Worm (Caenorhabditis elegans): Measurements from ENCODE around the gene nhr-34.

nhr-34 gene

DNA sequence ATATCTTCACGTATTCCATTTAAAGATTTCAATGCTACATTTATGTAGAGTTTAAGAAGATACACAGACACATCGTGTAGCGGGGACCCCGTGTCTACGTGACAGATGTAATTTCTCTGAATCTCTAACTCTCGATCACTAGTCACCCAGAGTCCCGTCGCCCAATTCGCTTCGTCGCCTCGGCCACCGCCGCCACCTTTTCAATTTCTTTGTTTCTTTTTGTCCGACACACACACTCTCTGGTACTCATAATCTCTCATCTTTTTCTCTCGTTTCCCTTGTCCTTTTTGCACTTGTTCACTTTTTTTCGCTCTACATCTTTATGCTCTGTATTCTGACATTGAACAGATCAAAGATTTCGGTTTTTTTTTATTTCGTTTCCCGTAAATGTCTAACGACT is 42.9 kb upstream of the nhr-34 start:
- TF ChIP-seq F33H1.4 (GFP tag; IDR thresholded peaks at IDR 0.05) = no peak
- TF ChIP-seq lin-40 (tag; optimal IDR thresholded peaks at IDR 0.05) = peak; percentile 76
- peak; percentile 70; the same call in 1 of the 2 replicates for TF ChIP-seq hmg-1.2 (GFP tag; IDR thresholded peaks at IDR 0.05)
- no peak for TF ChIP-seq snpc-1.3 (tag; optimal IDR thresholded peaks at IDR 0.05; ENCODE audit: insufficient read depth)
- TF ChIP-seq chd-7 (tag; optimal IDR thresholded peaks at IDR 0.05) = peak; percentile 5
- no peak for TF ChIP-seq F22D6.2 (tag; optimal IDR thresholded peaks at IDR 0.05)
- TF ChIP-seq madf-10 (tag; optimal IDR thresholded peaks at IDR 0.05) = peak; percentile 97
- TF ChIP-seq ama-1 (optimal IDR thresholded peaks at IDR 0.05) = no peak
- no peak for TF ChIP-seq ama-1 (GFP tag; optimal IDR thresholded peaks at IDR 0.05)
- TF ChIP-seq mcd-1 (GFP tag; IDR thresholded peaks at IDR 0.05) = peak; percentile 43; the same call in 1 of the 2 replicates
- TF ChIP-seq nhr-80 (tag; optimal IDR thresholded peaks at IDR 0.05) = peak; percentile 94
- no peak for TF ChIP-seq snpc-4 (GFP tag; optimal IDR thresholded peaks at IDR 0.05)
- TF ChIP-seq snpc-4 (tag; optimal IDR thresholded peaks at IDR 0.05) = peak in 3 of 4 experiments; percentile 19 to 23 (median 21)
- TF ChIP-seq nhr-27 (tag; optimal IDR thresholded peaks at IDR 0.05) = no peak
- TF ChIP-seq K12H6.12 (tag; optimal IDR thresholded peaks at IDR 0.05) = peak; percentile 67
- no peak for TF ChIP-seq pha-4 (tag; optimal IDR thresholded peaks at IDR 0.05)
- no peak for TF ChIP-seq lin-54 (GFP tag; optimal IDR thresholded peaks at IDR 0.05)
- no peak for TF ChIP-seq nhr-179 (tag; optimal IDR thresholded peaks at IDR 0.05)
- TF ChIP-seq atf-7 (tag; optimal IDR thresholded peaks at IDR 0.05) = peak; percentile 18
- TF ChIP-seq tbp1 (GFP tag; optimal IDR thresholded peaks at IDR 0.05) = peak; percentile 18
- no peak for TF ChIP-seq Y56A3A.18 (GFP tag; IDR thresholded peaks at IDR 0.05)
- no peak; the same call in 1 of the 2 replicates for TF ChIP-seq rcor-1 (GFP tag; IDR thresholded peaks at IDR 0.05)
- peak; percentile 74 for TF ChIP-seq attf-5 (GFP tag; optimal IDR thresholded peaks at IDR 0.05)
- TF ChIP-seq rec-8 (tag; optimal IDR thresholded peaks at IDR 0.05) = no peak
- 0 out of 2 replicates have a peak, but pooled peaks have one; percentile 22 for TF ChIP-seq Y53G8AR.9 (GFP tag; conservative IDR thresholded peaks at IDR 0.05)
- no peak for TF ChIP-seq athp-1 (tag; optimal IDR thresholded peaks at IDR 0.05)
- TF ChIP-seq hlh-26 (GFP tag; conservative IDR thresholded peaks at IDR 0.05) = no peak
- no peak for TF ChIP-seq F55B11.4 (tag; optimal IDR thresholded peaks at IDR 0.05; ENCODE audit: borderline replicate concordance, insufficient read depth)
- peak; percentile 35; the same call in 1 of the 2 replicates for TF ChIP-seq pbrm-1 (GFP tag; IDR thresholded peaks at IDR 0.05)
- TF ChIP-seq ztf-18 (tag; optimal IDR thresholded peaks at IDR 0.05) = peak; percentile 9
- TF ChIP-seq somi-1 (GFP tag; optimal IDR thresholded peaks at IDR 0.05) = peak; percentile 17
- TF ChIP-seq lin-35 (GFP tag; optimal IDR thresholded peaks at IDR 0.05) = peak in 1 of 3 experiments; percentile 49
- TF ChIP-seq nfyb-1 (GFP tag; IDR thresholded peaks at IDR 0.05) = 0 out of 2 replicates have a peak, but pooled peaks have one; percentile 36
- no peak for TF ChIP-seq dpl-1 (GFP tag; optimal IDR thresholded peaks at IDR 0.05)
- TF ChIP-seq K11D2.4 (GFP tag; IDR thresholded peaks at IDR 0.05) = peak; percentile 35; the same call in 1 of the 2 replicates
- TF ChIP-seq F49E8.2 (tag; optimal IDR thresholded peaks at IDR 0.05; ENCODE audit: insufficient read depth) = no peak
- TF ChIP-seq madf-8 (GFP tag; conservative IDR thresholded peaks at IDR 0.05) = no peak

DNA sequence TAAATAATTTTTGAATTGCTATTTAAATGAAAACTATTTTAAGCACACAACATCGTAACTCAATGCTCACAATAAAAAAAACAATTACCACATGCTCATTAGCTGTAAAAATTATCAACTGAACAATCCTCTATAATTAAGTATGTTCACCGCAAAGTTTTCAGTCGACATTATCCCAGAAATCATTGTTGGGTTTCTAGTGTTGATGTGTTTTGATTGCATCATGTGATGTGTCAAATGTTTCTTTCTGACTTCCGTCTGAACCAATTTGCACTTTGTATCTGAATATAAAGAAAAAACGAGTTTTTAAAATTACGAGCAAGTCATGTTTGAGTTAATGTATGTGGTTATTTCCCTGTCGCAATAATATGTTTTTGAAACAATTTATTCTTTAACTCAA is 42.4 kb upstream of the nhr-34 start:
- TF ChIP-seq nhr-80 (tag; optimal IDR thresholded peaks at IDR 0.05) (no peak), ceh-27 (GFP tag; optimal IDR thresholded peaks at IDR 0.05) (no peak), ztf-3 (GFP tag; optimal IDR thresholded peaks at IDR 0.05) (no peak), attf-3 (GFP tag; conservative IDR thresholded peaks at IDR 0.05) (no peak), B0336.3 (GFP tag; IDR thresholded peaks at IDR 0.05) (no peak), ztf-6 (GFP tag; IDR thresholded peaks at IDR 0.05) (no peak), lin-40 (tag; optimal IDR thresholded peaks at IDR 0.05) (no peak), Y53F4B.3 (GFP tag; IDR thresholded peaks at IDR 0.05) (no peak), hlh-26 (GFP tag; conservative IDR thresholded peaks at IDR 0.05) (no peak), Y95B8A.8 (GFP tag; IDR thresholded peaks at IDR 0.05) (no peak), dpff-1 (tag; optimal IDR thresholded peaks at IDR 0.05) (no peak), unc-130 (GFP tag; optimal IDR thresholded peaks at IDR 0.05) (no peak)

Measured in whole organism, young adult.